Worm (Caenorhabditis elegans) whole organism, midembryonic: ENCODE results near the gene hlh-25.

Source experiments
- cog-1 ChIP-seq: sonication (generic microtip); optimal IDR thresholded peaks from 2 replicates; lab custom pipeline; 2016; ENCODE audit warnings: missing genetic modification characterization, missing compliant biosample characterization
- med-1 ChIP-seq: sonication (generic microtip); optimal IDR thresholded peaks from 2 replicates; lab custom pipeline; 2017; ENCODE audit warnings: missing genetic modification characterization, mild to moderate bottlenecking, missing compliant biosample characterization, antibody characterized with exemption, missing genetic modification reagents; ENCODE audit not compliant: insufficient read depth
- ref-1 ChIP-seq: fragments of 200-800 bp; sonication (Bioruptor generic); conservative IDR thresholded peaks from 2 replicates; pipeline ENCODE4 v1.3.6; 2022; ENCODE audit warnings: missing genetic modification reagents, missing genetic modification characterization, missing compliant biosample characterization
- ztf-23 ChIP-seq: fragments of 200-800 bp; sonication (Bioruptor generic); IDR thresholded peaks from 2 replicates; pipeline ENCODE4 v1.3.6; 2022; ENCODE audit warnings: missing genetic modification reagents, missing genetic modification characterization, missing compliant biosample characterization
- ztf-29 ChIP-seq: fragments of 200-800 bp; sonication (Bioruptor generic); IDR thresholded peaks from 2 replicates; pipeline ENCODE4 v1.3.6; 2022; ENCODE audit warnings: missing genetic modification reagents, missing genetic modification characterization, missing compliant biosample characterization

DNA sequence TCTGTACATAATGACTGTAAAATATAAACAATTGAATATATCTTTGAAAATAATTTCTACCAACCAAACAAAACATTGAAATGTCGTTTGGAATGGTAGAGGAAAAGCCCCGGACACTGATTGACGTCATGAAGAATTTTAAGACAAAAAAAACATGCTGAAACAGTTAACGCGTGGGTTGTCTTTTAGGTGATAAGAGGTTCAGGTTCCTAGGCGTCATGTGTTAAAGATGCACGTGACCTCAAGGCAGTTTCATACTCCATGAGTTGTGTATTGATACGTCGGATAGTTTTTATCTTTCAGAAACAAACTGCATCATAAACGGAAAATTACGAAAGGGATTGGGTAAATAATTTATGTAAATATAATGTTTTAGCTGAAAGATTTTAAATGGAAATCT, 22.1 kb downstream of the hlh-25 start:
- no peak for TF ChIP-seq cog-1 (tag; lab: Kevin White, UChicago)
- TF ChIP-seq med-1 (GFP tag; lab: Kevin White, UChicago): no peak
- TF ChIP-seq ztf-29 (GFP tag; lab: Robert Waterston, UW): no peak
- no peak for TF ChIP-seq ztf-23 (GFP tag; lab: Robert Waterston, UW)
- TF ChIP-seq ref-1: no peak
